Worm (Caenorhabditis elegans) whole organism, L1 larva: ENCODE measurements around the gene prx-6.

ENCODE experiments used
- C16A3.4 ChIP-seq: fragments of 150-350 bp; optimal IDR thresholded peaks from 2 replicates; lab custom pipeline; 2014; ENCODE audit warnings: missing biosample characterization, missing genetic modification characterization
- F16B12.6 ChIP-seq: fragments of 150-350 bp; optimal IDR thresholded peaks from 2 replicates; lab custom pipeline; 2014; ENCODE audit warnings: missing biosample characterization, missing genetic modification characterization
- Y116A8C.19 ChIP-seq: sonication (generic microtip); optimal IDR thresholded peaks from 2 replicates; lab custom pipeline; 2016; ENCODE audit warnings: missing compliant biosample characterization, missing genetic modification characterization, borderline replicate concordance
- aha-1 ChIP-seq: fragments of 150-350 bp; optimal IDR thresholded peaks from 2 replicates; lab custom pipeline; 2014; ENCODE audit warnings: missing biosample characterization, missing genetic modification characterization
- alr-1 ChIP-seq: fragments of 200-800 bp; sonication (Bioruptor generic); optimal IDR thresholded peaks from 2 replicates; lab custom pipeline; 2018; ENCODE audit warnings: borderline replicate concordance, mild to moderate bottlenecking, missing genetic modification characterization, missing compliant biosample characterization
- ceh-82 ChIP-seq, 3 experiments: fragments of 150-350 bp in 1 of 3; sonication (generic microtip) in 2 of 3; optimal IDR thresholded peaks; 2 replicates each; lab custom pipeline; 2014 to 2017; ENCODE audit warnings: missing biosample characterization in 3 of 3, missing genetic modification characterization in 3 of 3
- ceh-90 ChIP-seq: sonication (generic microtip); optimal IDR thresholded peaks from 2 replicates; lab custom pipeline; 2016; ENCODE audit warnings: missing genetic modification characterization, missing compliant biosample characterization
- dpl-1 ChIP-seq, 3 experiments: fragments of 150-350 bp in 2 of 3; sonication (generic microtip) in 1 of 3; optimal IDR thresholded peaks; 2 replicates each; lab custom pipeline; 2014 to 2017; ENCODE audit warnings: missing biosample characterization in 3 of 3, missing genetic modification characterization in 3 of 3, missing genetic modification reagents in 3 of 3
- efl-1 ChIP-seq, 4 experiments: fragments of 150-350 bp; optimal IDR thresholded peaks in 3 of 4; peaks in 1 of 4; 1 replicate in 1 of 4; 2 replicates in 3 of 4; lab custom pipeline; 2014; ENCODE audit warnings: missing biosample characterization in 2 of 4, missing genetic modification characterization in 2 of 4, missing genetic modification reagents in 2 of 4
- egl-27 ChIP-seq, 2 experiments: fragments of 150-350 bp in 1 of 2; sonication (generic microtip); optimal IDR thresholded peaks; 3 replicates each; lab custom pipeline; 2017 to 2018; ENCODE audit warnings: missing biosample characterization in 2 of 2, missing genetic modification characterization in 2 of 2, missing genetic modification reagents in 2 of 2
- fkh-8 ChIP-seq: sonication (generic microtip); optimal IDR thresholded peaks from 2 replicates; lab custom pipeline; 2016; ENCODE audit warnings: mild to moderate bottlenecking, missing genetic modification characterization, missing compliant biosample characterization
- hpl-2 ChIP-seq: fragments of 150-350 bp; optimal IDR thresholded peaks from 2 replicates; lab custom pipeline; 2014; ENCODE audit warnings: missing biosample characterization, missing genetic modification reagents, missing genetic modification characterization
- isw-1 ChIP-seq: fragments of 200-800 bp; sonication (Bioruptor generic); IDR thresholded peaks from 2 replicates; pipeline ENCODE4 v1.3.6; 2022; ENCODE audit warnings: missing genetic modification characterization, missing compliant biosample characterization
- lin-13 ChIP-seq: fragments of 150-350 bp; optimal IDR thresholded peaks from 2 replicates; lab custom pipeline; 2014; ENCODE audit warnings: missing biosample characterization, missing genetic modification reagents, missing genetic modification characterization
- lin-14 ChIP-seq: fragments of 200-800 bp; sonication (Bioruptor generic); optimal IDR thresholded peaks from 2 replicates; lab custom pipeline; 2018; ENCODE audit warnings: mild to moderate bottlenecking, missing genetic modification characterization, moderate library complexity, missing compliant biosample characterization
- mab-9 ChIP-seq: fragments of 200-800 bp; sonication (Bioruptor generic); IDR thresholded peaks from 2 replicates; pipeline ENCODE4 v1.3.6; 2022; ENCODE audit warnings: missing genetic modification reagents, missing genetic modification characterization, missing compliant biosample characterization
- mef-2 ChIP-seq: fragments of 150-350 bp; optimal IDR thresholded peaks from 2 replicates; lab custom pipeline; 2014; ENCODE audit warnings: missing biosample characterization, missing genetic modification characterization
- nhr-20 ChIP-seq: sonication (generic microtip); optimal IDR thresholded peaks from 2 replicates; lab custom pipeline; 2016; ENCODE audit warnings: mild to moderate bottlenecking, missing genetic modification characterization, missing compliant biosample characterization
- nhr-237 ChIP-seq: fragments of 150-350 bp; optimal IDR thresholded peaks from 2 replicates; lab custom pipeline; 2014; ENCODE audit warnings: missing biosample characterization, missing genetic modification characterization
- nhr-28 ChIP-seq: fragments of 150-350 bp; optimal IDR thresholded peaks from 2 replicates; lab custom pipeline; 2014; ENCODE audit warnings: missing biosample characterization, missing genetic modification characterization
- nhr-77 ChIP-seq: fragments of 150-350 bp; optimal IDR thresholded peaks from 2 replicates; lab custom pipeline; 2014; ENCODE audit warnings: missing biosample characterization, missing genetic modification characterization
- nhr-90 ChIP-seq: sonication (generic microtip); optimal IDR thresholded peaks from 2 replicates; lab custom pipeline; 2016; ENCODE audit warnings: mild to moderate bottlenecking, missing genetic modification characterization, missing compliant biosample characterization; ENCODE audit not compliant: poor library complexity
- pax-3 ChIP-seq: fragments of 200-800 bp; sonication (Bioruptor generic); optimal IDR thresholded peaks from 2 replicates; lab custom pipeline; 2018; ENCODE audit warnings: mild to moderate bottlenecking, missing genetic modification characterization, moderate library complexity, missing compliant biosample characterization
- skn-1 ChIP-seq: fragments of 150-350 bp; optimal IDR thresholded peaks from 2 replicates; lab custom pipeline; 2014; ENCODE audit warnings: missing biosample characterization, missing genetic modification characterization
- snu-23 ChIP-seq: sonication (generic microtip); optimal IDR thresholded peaks from 2 replicates; lab custom pipeline; 2016; ENCODE audit warnings: missing genetic modification characterization, missing compliant biosample characterization
- sox-4 ChIP-seq: sonication (generic microtip); optimal IDR thresholded peaks from 2 replicates; lab custom pipeline; 2016; ENCODE audit warnings: missing genetic modification characterization, missing compliant biosample characterization
- unc-30 ChIP-seq: sonication (generic microtip); optimal IDR thresholded peaks from 2 replicates; lab custom pipeline; 2017; ENCODE audit warnings: missing biosample characterization, missing genetic modification characterization
- unc-62 ChIP-seq: fragments of 150-350 bp; optimal IDR thresholded peaks from 2 replicates; lab custom pipeline; 2014; ENCODE audit warnings: missing biosample characterization, missing genetic modification reagents, missing genetic modification characterization
- vab-15 ChIP-seq: sonication (generic microtip); optimal IDR thresholded peaks from 2 replicates; lab custom pipeline; 2017; ENCODE audit warnings: missing genotype, mild to moderate bottlenecking, missing genetic modification characterization, missing compliant biosample characterization

Gene prx-6

DNA sequence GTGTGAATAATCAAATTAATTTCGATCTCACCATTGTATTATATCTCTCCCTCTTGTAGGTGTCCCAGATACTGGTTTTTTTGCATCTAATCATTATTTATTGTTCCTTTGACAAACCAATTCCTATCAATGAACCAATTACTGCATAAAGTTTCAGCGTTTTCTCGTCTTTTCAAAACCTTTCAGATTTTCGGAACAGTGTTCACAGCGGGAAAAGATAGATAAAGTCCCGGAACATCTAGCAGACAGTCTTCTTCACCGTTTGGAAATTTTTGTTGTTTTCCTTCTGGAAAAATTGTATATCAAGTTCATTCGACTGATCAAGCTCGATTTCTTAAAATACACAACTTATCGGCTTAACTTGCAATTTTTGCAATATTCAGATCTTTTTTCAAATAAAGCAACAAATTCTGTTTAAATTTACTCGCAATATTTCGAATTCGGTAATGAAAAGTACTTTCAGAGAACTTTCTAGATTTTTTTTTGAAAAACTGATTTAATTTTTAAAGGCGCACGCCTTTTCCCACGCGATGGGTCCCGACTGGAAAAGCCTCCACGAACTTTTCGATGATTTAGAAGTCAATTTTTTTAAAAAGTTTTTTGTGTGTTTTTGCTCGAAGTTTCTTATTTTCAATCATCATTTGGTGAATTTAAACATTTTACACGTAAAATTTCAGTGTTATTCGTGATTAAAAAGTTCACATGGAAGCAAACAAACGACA lies 35.6 kb upstream of the prx-6 start, which contains the start of gene pgl-3:
Gene pgl-3, plus strand, starts transcription at position 672 of the 722 bp plus-strand sequence.
- TF ChIP-seq F16B12.6 (tag; lab: Kevin White, UChicago) (no peak), efl-1 (optimal IDR thresholded peaks at IDR 0.05; lab: Kevin White, UChicago) (peak in 1 of 2 experiments; percentile 14), efl-1 (GFP tag; optimal IDR thresholded peaks at IDR 0.05 in 1 of 2; lab: Kevin White, UChicago) (no peak)

DNA sequence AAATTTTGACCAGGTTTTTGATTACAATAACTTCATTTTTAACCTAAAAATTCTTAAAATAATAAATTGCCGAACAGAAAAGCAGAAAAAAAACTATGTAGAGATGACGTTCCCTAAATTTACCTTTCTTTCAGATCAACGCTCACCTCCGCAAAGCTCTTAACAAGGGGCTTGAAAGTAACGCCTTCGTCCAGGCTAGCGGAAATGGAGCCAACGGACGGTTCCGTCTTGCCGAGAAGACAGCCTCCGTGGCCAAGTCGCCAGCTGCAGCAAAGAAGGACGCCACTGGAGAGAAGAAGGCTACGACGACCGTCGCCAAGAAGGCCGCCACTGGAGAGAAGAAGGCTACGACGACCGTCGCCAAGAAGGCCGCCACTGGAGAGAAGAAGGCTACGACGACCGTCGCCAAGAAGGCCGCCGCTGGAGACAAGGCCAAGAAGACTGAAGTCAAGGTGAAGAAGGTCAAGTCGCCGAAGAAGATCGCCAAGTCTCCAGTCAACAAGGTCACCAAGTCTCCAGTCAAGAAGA lies 34.9 kb upstream of the prx-6 start:
- TF ChIP-seq pax-3 (no peak), vab-15 (tag; lab: Kevin White, UChicago) (no peak), alr-1 (tag; lab: Kevin White, UChicago) (no peak), aha-1 (tag; lab: Kevin White, UChicago) (no peak), hpl-2 (GFP tag; lab: Kevin White, UChicago) (no peak), fkh-8 (tag; lab: Kevin White, UChicago) (no peak), efl-1 (optimal IDR thresholded peaks at IDR 0.05; lab: Kevin White, UChicago) (no peak), efl-1 (GFP tag; optimal IDR thresholded peaks at IDR 0.05 in 1 of 2; lab: Kevin White, UChicago) (no peak), egl-27 (tag; optimal IDR thresholded peaks at IDR 0.05; lab: Kevin White, UChicago) (no peak), ceh-82 (tag; optimal IDR thresholded peaks at IDR 0.05; lab: Kevin White, UChicago) (no peak), nhr-237 (tag; lab: Kevin White, UChicago) (no peak), nhr-77 (no peak)

DNA sequence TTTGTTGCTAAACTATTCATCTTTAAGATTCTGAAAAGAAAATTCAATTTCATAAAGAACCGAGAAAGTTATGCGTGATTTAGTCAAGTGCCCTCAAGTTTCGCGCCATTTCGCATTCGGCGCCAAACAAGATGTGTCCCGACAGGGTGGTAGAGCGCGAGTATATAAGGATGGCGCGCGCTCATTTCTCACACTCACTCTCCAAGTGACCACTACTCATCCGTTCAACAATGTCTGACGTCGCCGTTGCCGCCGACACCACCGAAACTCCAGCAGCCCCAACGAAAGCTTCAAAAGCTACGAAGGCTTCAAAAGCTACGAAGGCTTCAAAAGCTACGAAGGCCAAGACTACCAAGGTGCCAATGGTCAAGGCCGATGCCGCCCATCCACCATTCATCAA lies 34.2 kb upstream of the prx-6 start, which contains the start of gene hil-4:
Gene hil-4, plus strand, starts transcription at position 191 of the 400 bp plus-strand sequence.
- TF ChIP-seq lin-13 (no peak), isw-1 (GFP tag; lab: Robert Waterston, UW) (no peak), nhr-28 (no peak), efl-1 (optimal IDR thresholded peaks at IDR 0.05; lab: Kevin White, UChicago) (peak in 1 of 2 experiments; percentile 21), efl-1 (GFP tag; optimal IDR thresholded peaks at IDR 0.05 in 1 of 2; lab: Kevin White, UChicago) (no peak), mab-9 (GFP tag; lab: Robert Waterston, UW) (no peak), nhr-90 (no peak), sox-4 (tag; lab: Kevin White, UChicago) (no peak), dpl-1 (GFP tag; optimal IDR thresholded peaks at IDR 0.05; lab: Kevin White, UChicago) (peak in 1 of 3 experiments; percentile 18), unc-30 (no peak), ceh-90 (no peak)

DNA sequence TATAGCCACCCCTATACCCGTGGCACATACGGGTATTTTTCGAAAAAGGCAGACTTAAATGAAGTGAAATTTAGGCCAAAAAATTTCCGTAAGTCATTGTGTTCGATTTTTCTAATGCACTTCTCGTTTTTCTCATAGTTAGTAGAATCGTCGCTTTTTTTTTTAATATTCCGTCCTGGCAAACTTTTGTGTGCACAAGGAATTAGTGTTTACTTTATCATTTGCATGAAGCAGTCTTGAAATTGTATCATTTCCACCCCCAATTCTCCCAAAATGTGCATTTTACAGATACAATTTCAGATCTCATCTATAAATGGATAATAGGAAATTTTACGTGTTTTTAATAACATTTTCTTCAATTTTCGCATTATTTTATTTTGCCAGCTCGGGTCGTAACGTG lies 30.4 kb upstream of the prx-6 start, which contains the start of gene C18G1.6:
Gene C18G1.6, plus strand, starts transcription at position 301 of the 400 bp plus-strand sequence.
- TF ChIP-seq snu-23 (GFP tag; lab: Kevin White, UChicago): no peak
- no peak for TF ChIP-seq nhr-28

DNA sequence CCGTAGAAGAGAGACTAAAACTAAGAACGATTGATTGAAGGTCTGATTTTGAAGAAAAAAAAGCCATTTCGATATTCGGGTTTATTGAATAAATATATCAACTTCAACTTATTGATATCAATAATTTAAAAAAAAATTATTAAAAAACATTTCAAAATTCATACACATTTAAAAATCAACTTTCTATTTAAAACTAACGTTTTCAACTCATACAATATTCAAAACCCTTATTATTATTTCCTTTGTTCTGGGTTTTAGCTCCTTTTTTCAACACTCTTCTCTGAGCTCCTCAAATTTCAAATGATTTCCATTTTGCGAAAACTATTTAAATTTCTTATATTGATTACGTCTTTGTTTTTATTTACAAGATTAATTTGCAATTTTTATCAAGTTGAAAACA lies 25.4 kb upstream of the prx-6 start, which contains the start of gene C18G1.7:
Gene C18G1.7, plus strand, starts transcription at position 301 of the 400 bp plus-strand sequence.
- TF ChIP-seq skn-1 (tag; lab: Kevin White, UChicago) (no peak), Y116A8C.19 (tag; lab: Kevin White, UChicago) (no peak), unc-62 (GFP tag; lab: Kevin White, UChicago) (no peak), efl-1 (optimal IDR thresholded peaks at IDR 0.05; lab: Kevin White, UChicago) (no peak), efl-1 (GFP tag; optimal IDR thresholded peaks at IDR 0.05 in 1 of 2; lab: Kevin White, UChicago) (no peak), nhr-20 (tag; lab: Kevin White, UChicago) (no peak), C16A3.4 (no peak), ceh-82 (tag; optimal IDR thresholded peaks at IDR 0.05; lab: Kevin White, UChicago) (no peak), lin-14 (no peak), mef-2 (tag; lab: Kevin White, UChicago) (no peak), pax-3 (no peak), aha-1 (tag; lab: Kevin White, UChicago) (no peak)
- TF ChIP-seq, all 84 proteins: peak for 0
